Fruit fly (Drosophila melanogaster): ENCODE data around the gene CG11601.
A peak's percentile ranks its signal among the peaks of the same experiment; 100 is the strongest.

The CG11601 gene

DNA sequence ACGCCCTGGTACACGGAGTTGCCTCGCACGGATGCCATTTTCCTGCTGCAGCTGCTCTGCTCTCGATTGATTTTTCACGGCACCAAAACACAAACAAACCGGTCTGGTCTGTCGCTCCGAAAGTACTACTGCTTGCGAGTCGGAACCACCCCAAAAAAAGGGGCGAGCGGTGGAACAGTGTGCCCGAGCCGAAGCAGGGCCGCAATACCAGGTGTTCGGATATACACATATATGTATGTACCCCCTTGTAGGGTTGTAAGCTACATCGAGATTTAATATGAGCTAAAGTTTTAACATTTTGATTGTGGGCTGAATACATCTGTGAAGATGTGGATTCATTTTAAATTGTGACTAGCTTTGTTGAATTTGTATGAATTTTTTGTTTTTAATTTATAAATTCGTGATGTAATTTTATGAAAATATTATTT, 2.5 kb upstream of the CG11601 start (continued):
- TF ChIP-seq tgo (GFP tag; IDR thresholded peaks at IDR 0.05) (no peak), CG6854 (GFP tag; optimal IDR thresholded peaks at IDR 0.05) (peak; percentile 55), CG7556 (GFP tag; optimal IDR thresholded peaks at IDR 0.05) (peak; percentile 43), CG6689 (GFP tag; IDR thresholded peaks at IDR 0.05) (peak; percentile 83), CG34422 (GFP tag; IDR thresholded peaks at IDR 0.05) (peak; percentile 58; the same call in 1 of the 3 replicates), caup (GFP tag; optimal IDR thresholded peaks at IDR 0.05; ENCODE audit: severe bottlenecking) (peak; percentile 71), dysf (GFP tag; IDR thresholded peaks at IDR 0.05) (0 out of 3 replicates have a peak, but pooled peaks have one; percentile 42), CG13287 (GFP tag; IDR thresholded peaks at IDR 0.05; ENCODE audit: partially characterized antibody) (peak; percentile 41; the same call in 1 of the 2 replicates), eve (GFP tag; optimal IDR thresholded peaks at IDR 0.05) (no peak), seq (GFP tag; IDR thresholded peaks at IDR 0.05) (peak; percentile 62; the same call in 1 of the 2 replicates), cad (GFP tag; optimal IDR thresholded peaks at IDR 0.05) (no peak), Chrac-16 (GFP tag; optimal IDR thresholded peaks at IDR 0.05) (peak; percentile 19), Lhr (GFP tag; optimal IDR thresholded peaks at IDR 0.05) (peak; percentile 50), CG3995 (GFP tag; optimal IDR thresholded peaks at IDR 0.05) (no peak), jigr1 (GFP tag; IDR thresholded peaks at IDR 0.05) (no peak), CG11695 (GFP tag; IDR thresholded peaks at IDR 0.05) (no peak), dati (GFP tag; IDR thresholded peaks at IDR 0.05) (no peak), CG13775 (GFP tag; optimal IDR thresholded peaks at IDR 0.05) (peak; percentile 3), Dp (GFP tag; optimal IDR thresholded peaks at IDR 0.05) (peak; percentile 31), CG18619 (GFP tag; optimal IDR thresholded peaks at IDR 0.05) (peak; percentile 13), btn (GFP tag; optimal IDR thresholded peaks at IDR 0.05) (peak; percentile 26), HmgD (GFP tag; optimal IDR thresholded peaks at IDR 0.05) (no peak), CG8359 (GFP tag; optimal IDR thresholded peaks at IDR 0.05; ENCODE audit: borderline replicate concordance) (no peak), Dfd (GFP tag; optimal IDR thresholded peaks at IDR 0.05) (no peak), CG12219 (GFP tag; optimal IDR thresholded peaks at IDR 0.05) (peak; percentile 70), CG2116 (GFP tag; optimal IDR thresholded peaks at IDR 0.05) (peak; percentile 71), slp2 (GFP tag; optimal IDR thresholded peaks at IDR 0.05) (no peak), Bgb (GFP tag; IDR thresholded peaks at IDR 0.05; ENCODE audit: partially characterized antibody) (peak; percentile 53; the same call in 1 of the 2 replicates), pzg (GFP tag; optimal IDR thresholded peaks at IDR 0.05) (peak; percentile 80), CHES-1-like (GFP tag; optimal IDR thresholded peaks at IDR 0.05) (peak; percentile 62), Atf3 (GFP tag; optimal IDR thresholded peaks at IDR 0.05) (no peak), Scr (GFP tag; IDR thresholded peaks at IDR 0.05; ENCODE audit: partially characterized antibody) (peak; percentile 20; the same call in 1 of the 2 replicates), phol (tag; optimal IDR thresholded peaks at IDR 0.05) (peak; percentile 29), Usf (GFP tag; optimal IDR thresholded peaks at IDR 0.05) (no peak), HmgZ (tag; optimal IDR thresholded peaks at IDR 0.05) (peak; percentile 66), CG10543 (GFP tag; optimal IDR thresholded peaks at IDR 0.05) (peak; percentile 35), sens (GFP tag) (peak; percentile 84), crp (GFP tag; optimal IDR thresholded peaks at IDR 0.05) (peak in 1 of 2 experiments; percentile 44), Fer3 (tag; optimal IDR thresholded peaks at IDR 0.05) (peak; percentile 45), Oaz (GFP tag; IDR thresholded peaks at IDR 0.05) (no peak), CG15479 (GFP tag; optimal IDR thresholded peaks at IDR 0.05) (no peak), hkb (optimal IDR thresholded peaks at IDR 0.05) (no peak), hkb (GFP tag; IDR thresholded peaks at IDR 0.05) (peak; percentile 42; the same call in 1 of the 2 replicates), CG10321 (GFP tag; IDR thresholded peaks at IDR 0.05) (no peak), CG4328 (GFP tag; optimal IDR thresholded peaks at IDR 0.05) (peak; percentile 24), chn (GFP tag; optimal IDR thresholded peaks at IDR 0.05) (peak; percentile 81), CG6254 (GFP tag; optimal IDR thresholded peaks at IDR 0.05) (peak; percentile 28), gro (GFP tag; optimal IDR thresholded peaks at IDR 0.05) (peak; percentile 59), CG2129 (GFP tag; IDR thresholded peaks at IDR 0.05; ENCODE audit: partially characterized antibody) (no peak), schlank (tag; optimal IDR thresholded peaks at IDR 0.05) (no peak)

Data from whole organism, embryonic.